Worm (Caenorhabditis elegans): ENCODE results near the gene C34E10.9.

DNA sequence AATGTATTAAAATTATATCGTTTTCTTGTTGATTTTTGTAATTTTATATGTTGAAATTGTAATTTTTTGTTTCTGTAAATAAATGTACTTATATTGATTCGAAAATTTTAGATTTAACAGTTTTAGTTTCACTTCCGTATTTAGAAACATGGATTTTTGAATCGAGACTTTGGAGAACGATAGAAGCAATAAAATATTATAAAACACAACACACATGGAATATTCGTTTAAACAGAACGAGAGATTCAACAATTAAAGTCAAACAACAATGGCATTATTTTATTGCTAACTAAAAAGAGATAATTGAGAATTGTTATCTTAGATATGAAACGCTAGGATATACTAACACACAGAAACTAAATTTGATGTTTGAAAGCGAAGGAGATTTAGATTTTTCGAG lies 5.3 kb upstream of the C34E10.9 start:
- TF ChIP-seq mec-3 (tag; optimal IDR thresholded peaks at IDR 0.05; ENCODE audit: borderline replicate concordance): no peak
- no peak for TF ChIP-seq hlh-30 (tag; optimal IDR thresholded peaks at IDR 0.05; ENCODE audit: insufficient read depth)
- no peak for TF ChIP-seq lin-11 (tag; optimal IDR thresholded peaks at IDR 0.05)
- TF ChIP-seq pag-3 (tag; optimal IDR thresholded peaks at IDR 0.05; ENCODE audit: borderline replicate concordance): no peak
- TF ChIP-seq nfya-1 (tag; optimal IDR thresholded peaks at IDR 0.05): no peak
- no peak for TF ChIP-seq fkh-10 (GFP tag; optimal IDR thresholded peaks at IDR 0.05)
- TF ChIP-seq fkh-6 (tag; optimal IDR thresholded peaks at IDR 0.05): no peak
- TF ChIP-seq tbx-7 (tag; optimal IDR thresholded peaks at IDR 0.05): no peak
- TF ChIP-seq pax-1 (tag; optimal IDR thresholded peaks at IDR 0.05): no peak
- no peak for TF ChIP-seq pqm-1 (tag; optimal IDR thresholded peaks at IDR 0.05)
- TF ChIP-seq ceh-45 (GFP tag; IDR thresholded peaks at IDR 0.05): no peak
- no peak for TF ChIP-seq nhr-11 (tag; optimal IDR thresholded peaks at IDR 0.05)
